Fruit fly (Drosophila melanogaster): ENCODE measurements around the gene CG12481.

The CG12481 gene

DNA sequence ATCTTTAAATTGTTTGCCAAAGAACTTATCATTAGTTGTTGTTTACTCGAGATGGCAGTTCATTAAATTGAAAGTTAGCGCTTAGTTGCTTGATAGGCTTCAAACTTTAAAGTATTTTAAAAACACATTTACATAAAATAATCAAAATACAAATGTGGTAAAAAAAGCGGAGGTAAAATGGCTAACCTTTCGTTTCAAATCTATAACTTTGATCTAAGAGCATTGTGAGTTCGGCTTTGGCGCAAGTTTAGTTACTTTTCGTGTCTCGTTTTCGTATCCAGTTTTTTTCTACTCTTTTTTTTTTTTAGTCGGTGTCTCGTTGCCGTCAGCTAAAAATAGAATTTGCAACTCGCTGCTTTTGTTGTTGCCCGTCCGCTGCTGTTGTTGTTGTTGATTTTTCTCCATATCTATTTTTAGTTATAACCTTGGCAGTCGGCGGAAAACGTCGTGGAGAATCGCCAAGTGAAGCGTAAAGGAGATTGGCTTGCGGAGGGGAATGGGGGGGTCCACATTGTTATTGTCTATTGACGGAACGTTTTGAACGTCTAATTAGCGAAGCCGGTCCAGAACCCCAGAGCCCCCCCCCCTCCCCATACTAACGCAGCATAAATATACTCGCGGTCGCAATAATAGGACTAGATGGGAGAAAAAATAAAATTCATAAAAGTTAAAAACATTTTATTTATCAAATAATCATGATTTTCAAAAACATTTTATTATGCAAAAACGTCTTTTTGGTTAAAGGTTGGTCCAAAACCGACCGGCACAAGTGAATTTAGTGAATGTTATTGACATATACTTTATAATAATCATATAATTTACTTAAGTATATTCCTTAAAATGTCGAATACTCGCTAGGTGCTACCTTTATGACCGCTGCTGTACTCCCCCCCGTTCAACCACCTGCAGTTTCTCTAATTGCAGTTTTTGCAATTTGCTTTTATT lies 27.7 kb downstream of the CG12481 start (continued):
- TF ChIP-seq TFAM (GFP tag; optimal IDR thresholded peaks at IDR 0.05) (no peak), Hmx (GFP tag; optimal IDR thresholded peaks at IDR 0.05) (no peak), CG5953 (GFP tag; IDR thresholded peaks at IDR 0.05) (no peak), Trl (optimal IDR thresholded peaks at IDR 0.05) (no peak), Trl (GFP tag; optimal IDR thresholded peaks at IDR 0.05) (no peak), Six4 (GFP tag; optimal IDR thresholded peaks at IDR 0.05) (no peak), fu2 (GFP tag; optimal IDR thresholded peaks at IDR 0.05) (no peak), emc (GFP tag; optimal IDR thresholded peaks at IDR 0.05) (no peak), CG6654 (GFP tag; optimal IDR thresholded peaks at IDR 0.05) (peak; percentile 10), CG8290 (GFP tag; optimal IDR thresholded peaks at IDR 0.05) (no peak), CG8290 (tag; optimal IDR thresholded peaks at IDR 0.05) (no peak), Fer1 (GFP tag; optimal IDR thresholded peaks at IDR 0.05) (peak; percentile 58), CG7271 (tag; optimal IDR thresholded peaks at IDR 0.05) (no peak), CG8388 (GFP tag; optimal IDR thresholded peaks at IDR 0.05) (peak; percentile 21), unc-4 (GFP tag; IDR thresholded peaks at IDR 0.05; ENCODE audit: partially characterized antibody) (no peak), sens-2 (GFP tag; IDR thresholded peaks at IDR 0.05) (no peak), esg (GFP tag; conservative IDR thresholded peaks at IDR 0.05) (0 out of 2 replicates have a peak, but pooled peaks have one; percentile 24), CG6854 (GFP tag; optimal IDR thresholded peaks at IDR 0.05) (no peak), CG16863 (GFP tag; optimal IDR thresholded peaks at IDR 0.05) (no peak), NC2β (GFP tag; optimal IDR thresholded peaks at IDR 0.05) (no peak), CG1792 (GFP tag; optimal IDR thresholded peaks at IDR 0.05) (no peak), CG2875 (GFP tag; optimal IDR thresholded peaks at IDR 0.05) (no peak), Sox102F (GFP tag; optimal IDR thresholded peaks at IDR 0.05) (peak; percentile 35), Lhr (GFP tag; optimal IDR thresholded peaks at IDR 0.05) (no peak), Kr (GFP tag; optimal IDR thresholded peaks at IDR 0.05) (no peak), MTF-1 (GFP tag; optimal IDR thresholded peaks at IDR 0.05; ENCODE audit: borderline replicate concordance) (no peak), maf-S (GFP tag; optimal IDR thresholded peaks at IDR 0.05) (no peak), vfl (GFP tag; optimal IDR thresholded peaks at IDR 0.05) (no peak), H15 (GFP tag; IDR thresholded peaks at IDR 0.05) (no peak), sim (GFP tag; IDR thresholded peaks at IDR 0.05) (no peak), B-H1 (GFP tag; IDR thresholded peaks at IDR 0.05) (peak; percentile 11; the same call in 1 of the 3 replicates), CG9727 (GFP tag; optimal IDR thresholded peaks at IDR 0.05) (peak; percentile 54), CG4282 (GFP tag; optimal IDR thresholded peaks at IDR 0.05) (no peak), CG4617 (GFP tag; optimal IDR thresholded peaks at IDR 0.05; ENCODE audit: borderline replicate concordance) (no peak), da (GFP tag; optimal IDR thresholded peaks at IDR 0.05) (no peak), Awh (GFP tag; IDR thresholded peaks at IDR 0.05) (no peak), sqz (GFP tag; optimal IDR thresholded peaks at IDR 0.05) (no peak), slou (GFP tag; optimal IDR thresholded peaks at IDR 0.05) (no peak), Optix (GFP tag; IDR thresholded peaks at IDR 0.05) (no peak), odd (GFP tag; optimal IDR thresholded peaks at IDR 0.05) (no peak), CG10431 (GFP tag; optimal IDR thresholded peaks at IDR 0.05) (no peak), CG6765 (GFP tag; optimal IDR thresholded peaks at IDR 0.05) (peak; percentile 50), twi (tag; optimal IDR thresholded peaks at IDR 0.05) (no peak), CG1024 (GFP tag; IDR thresholded peaks at IDR 0.05) (no peak), bbx (GFP tag; IDR thresholded peaks at IDR 0.05; ENCODE audit: partially characterized antibody) (no peak), nmo (GFP tag; optimal IDR thresholded peaks at IDR 0.05) (peak; percentile 49), pros (GFP tag; optimal IDR thresholded peaks at IDR 0.05) (no peak), CG17912 (GFP tag; optimal IDR thresholded peaks at IDR 0.05) (no peak), CG7372 (GFP tag; IDR thresholded peaks at IDR 0.05) (0 out of 2 replicates have a peak, but pooled peaks have one; percentile 16), peb (GFP tag; IDR thresholded peaks at IDR 0.05) (no peak)
